Worm (Caenorhabditis elegans) whole organism, early embryonic: ENCODE results near the gene hpk-1.

Source experiments
- B0310.2 ChIP-seq: sonication (generic microtip); optimal IDR thresholded peaks from 2 replicates; lab custom pipeline; 2016; ENCODE audit warnings: mild to moderate bottlenecking, missing genetic modification characterization, missing compliant biosample characterization
- ama-1 ChIP-seq: fragments of 150-350 bp; optimal IDR thresholded peaks from 2 replicates; lab custom pipeline; 2014
- ceh-13 ChIP-seq: fragments of 200-800 bp; sonication (Bioruptor generic); optimal IDR thresholded peaks from 2 replicates; lab custom pipeline; 2018; ENCODE audit warnings: mild to moderate bottlenecking, missing genetic modification characterization, missing compliant biosample characterization
- ets-7 ChIP-seq: sonication (generic microtip); optimal IDR thresholded peaks from 2 replicates; lab custom pipeline; 2016; ENCODE audit warnings: missing genotype, missing genetic modification characterization, missing compliant biosample characterization
- flt-1 ChIP-seq: fragments of 200-800 bp; sonication (Bioruptor generic); IDR thresholded peaks from 2 replicates; pipeline ENCODE4 v1.3.6; 2022; ENCODE audit warnings: missing genetic modification characterization, missing compliant biosample characterization
- hmbx-1 ChIP-seq: sonication (generic microtip); optimal IDR thresholded peaks from 2 replicates; lab custom pipeline; 2016; ENCODE audit warnings: mild to moderate bottlenecking, missing genetic modification characterization, missing compliant biosample characterization
- hmg-4 ChIP-seq: fragments of 200-800 bp; sonication (Bioruptor generic); optimal IDR thresholded peaks from 2 replicates; lab custom pipeline; 2018; ENCODE audit warnings: mild to moderate bottlenecking, missing genetic modification characterization, missing compliant biosample characterization
- scrt-1 ChIP-seq: fragments of 200-800 bp; sonication (Bioruptor generic); IDR thresholded peaks from 2 replicates; pipeline ENCODE4 v1.3.6; 2022; ENCODE audit warnings: missing genetic modification characterization, missing compliant biosample characterization

- no peak for TF ChIP-seq hmbx-1 (tag; lab: Kevin White, UChicago)
- TF ChIP-seq B0310.2 (tag; lab: Kevin White, UChicago), result no peak
- no peak for TF ChIP-seq ama-1 (lab: Kevin White, UChicago)
- TF ChIP-seq scrt-1 (GFP tag; lab: Robert Waterston, UW), result no peak
- TF ChIP-seq ets-7 (tag; lab: Kevin White, UChicago), result no peak
- no peak for TF ChIP-seq flt-1 (GFP tag; lab: Robert Waterston, UW)
- TF ChIP-seq hmg-4 (GFP tag; lab: Kevin White, UChicago), result no peak
- TF ChIP-seq ceh-13, result no peak
Measured at ce11 chrX:4177394-4177793, 39.7 kb downstream of the hpk-1 start, which contains the start of gene ZK470.6.
